Worm (Caenorhabditis elegans) whole organism, mixed stage, embryonic: ENCODE measurements around the gene him-6.

Source experiments
- blmp-1 ChIP-seq: fragments of 150-350 bp; optimal IDR thresholded peaks from 2 replicates; lab custom pipeline; 2014; ENCODE audit warnings: missing biosample characterization, missing genetic modification characterization
- ces-1 ChIP-seq: fragments of 150-350 bp; optimal IDR thresholded peaks from 2 replicates; lab custom pipeline; 2014; ENCODE audit warnings: missing biosample characterization, missing genetic modification reagents, missing genetic modification characterization
- elt-3 ChIP-seq: fragments of 150-350 bp; optimal IDR thresholded peaks from 2 replicates; lab custom pipeline; 2014; ENCODE audit warnings: missing biosample characterization, missing genetic modification characterization
- lin-13 ChIP-seq: fragments of 150-350 bp; optimal IDR thresholded peaks from 2 replicates; lab custom pipeline; 2014; ENCODE audit warnings: missing biosample characterization, missing genetic modification characterization
- nhr-237 ChIP-seq: fragments of 150-350 bp; optimal IDR thresholded peaks from 2 replicates; lab custom pipeline; 2014; ENCODE audit warnings: missing biosample characterization, missing genetic modification characterization
- snpc-4 ChIP-seq: fragments of 150-350 bp; optimal IDR thresholded peaks from 2 replicates; lab custom pipeline; 2014; ENCODE audit warnings: missing biosample characterization, missing genetic modification characterization
- sptf-1 ChIP-seq: sonication (generic microtip); optimal IDR thresholded peaks from 2 replicates; lab custom pipeline; 2017; ENCODE audit warnings: mild to moderate bottlenecking, missing genetic modification characterization, moderate library complexity, missing compliant biosample characterization
- unc-62 ChIP-seq: fragments of 150-350 bp; optimal IDR thresholded peaks from 2 replicates; lab custom pipeline; 2014; ENCODE audit warnings: missing biosample characterization, missing genetic modification reagents, missing genetic modification characterization
- ztf-11 ChIP-seq: fragments of 150-350 bp; optimal IDR thresholded peaks from 2 replicates; lab custom pipeline; 2014; ENCODE audit warnings: missing biosample characterization, missing genetic modification characterization

ce11 chrIV:12498238-12498637 is 7.6 kb downstream of the him-6 start, which contains the start of gene sru-19:
- TF ChIP-seq sptf-1: no peak
- TF ChIP-seq unc-62: no peak
- TF ChIP-seq blmp-1: no peak
- no peak for TF ChIP-seq lin-13 (tag; lab: Kevin White, UChicago)
- TF ChIP-seq ztf-11 (tag; lab: Kevin White, UChicago): no peak
- no peak for TF ChIP-seq snpc-4 (tag; lab: Kevin White, UChicago)
- TF ChIP-seq elt-3 (tag; lab: Kevin White, UChicago): no peak
- no peak for TF ChIP-seq ces-1 (GFP tag; lab: Kevin White, UChicago)
- no peak for TF ChIP-seq nhr-237 (tag; lab: Kevin White, UChicago)
